Fruit fly (Drosophila melanogaster) whole organism: Measurements from ENCODE around the gene E2f2.

Source experiments
- EcR ChIP-seq, 2 experiments: fragments of >200 bp; optimal IDR thresholded peaks; 2 replicates each; lab custom pipeline; 2017; ENCODE audit warnings: missing biosample characterization in 2 of 2, missing genetic modification characterization in 2 of 2, missing genetic modification reagents in 2 of 2
- psq ChIP-seq: fragments of >200 bp; optimal IDR thresholded peaks from 2 replicates; lab custom pipeline; 2017

DNA sequence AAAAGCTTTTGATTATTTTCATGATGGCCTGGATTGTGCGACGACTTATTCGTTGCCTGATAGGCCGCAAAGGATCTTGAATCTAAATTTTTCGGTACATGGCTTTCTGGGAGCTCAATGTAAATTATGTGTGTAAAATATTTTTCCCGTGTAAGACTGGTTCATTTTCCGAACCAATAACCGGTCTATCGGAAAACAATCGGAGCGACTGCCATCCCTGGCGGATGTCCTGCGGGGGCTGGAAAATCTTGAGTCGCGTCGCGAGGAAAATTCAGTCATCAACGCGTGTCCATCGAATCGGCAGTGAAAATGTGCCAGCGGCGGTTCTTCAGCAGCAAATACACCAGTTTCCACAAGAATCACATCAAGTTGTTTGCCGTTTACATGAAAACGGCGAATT, 52.2 kb downstream of the E2f2 start, which contains the start of the genes CG46307 and Nhe2:
- no peak for TF ChIP-seq psq (lab: Kevin White, UChicago)
- no peak for TF ChIP-seq EcR (GFP tag; optimal IDR thresholded peaks at IDR 0.05; lab: Kevin White, UChicago)
